Worm (Caenorhabditis elegans) whole organism, late embryonic: ENCODE measurements around the gene C17B7.8.

Source experiments
- C08G9.2 ChIP-seq: sonication (generic microtip); optimal IDR thresholded peaks from 2 replicates; lab custom pipeline; 2016; ENCODE audit warnings: mild to moderate bottlenecking, missing genetic modification characterization, moderate library complexity, missing compliant biosample characterization
- C38D4.7 ChIP-seq: fragments of 200-800 bp; sonication (Bioruptor generic); optimal IDR thresholded peaks from 2 replicates; lab custom pipeline; 2018; ENCODE audit warnings: mild to moderate bottlenecking, missing genetic modification characterization, moderate library complexity, missing compliant biosample characterization
- F13H6.1 ChIP-seq: sonication (generic microtip); optimal IDR thresholded peaks from 2 replicates; lab custom pipeline; 2016; ENCODE audit warnings: missing genetic modification characterization, missing compliant biosample characterization
- K02D7.2 ChIP-seq: sonication (generic microtip); optimal IDR thresholded peaks from 2 replicates; lab custom pipeline; 2017; ENCODE audit warnings: mild to moderate bottlenecking, missing genetic modification characterization, missing compliant biosample characterization
- ahr-1 ChIP-seq: sonication (generic microtip); optimal IDR thresholded peaks from 2 replicates; lab custom pipeline; 2016; ENCODE audit warnings: missing genetic modification characterization, missing compliant biosample characterization
- ceh-18 ChIP-seq: sonication (generic microtip); optimal IDR thresholded peaks from 2 replicates; lab custom pipeline; 2016; ENCODE audit warnings: missing genetic modification characterization, missing compliant biosample characterization
- ceh-19 ChIP-seq: fragments of 200-800 bp; sonication (Bioruptor generic); optimal IDR thresholded peaks from 2 replicates; lab custom pipeline; 2018; ENCODE audit warnings: mild to moderate bottlenecking, missing genetic modification characterization, missing compliant biosample characterization
- ceh-2 ChIP-seq: sonication (generic microtip); optimal IDR thresholded peaks from 2 replicates; lab custom pipeline; 2016; ENCODE audit warnings: missing genotype, missing genetic modification characterization, missing compliant biosample characterization
- ceh-24 ChIP-seq: sonication (generic microtip); optimal IDR thresholded peaks from 2 replicates; lab custom pipeline; 2016; ENCODE audit warnings: mild to moderate bottlenecking, missing genetic modification characterization, missing compliant biosample characterization
- ceh-30 ChIP-seq: fragments of 150-350 bp; optimal IDR thresholded peaks from 2 replicates; lab custom pipeline; 2014; ENCODE audit warnings: missing biosample characterization, missing genetic modification characterization
- ceh-31 ChIP-seq: sonication (generic microtip); optimal IDR thresholded peaks from 2 replicates; lab custom pipeline; 2016; ENCODE audit warnings: missing genetic modification characterization, missing compliant biosample characterization
- ceh-34 ChIP-seq: sonication (generic microtip); optimal IDR thresholded peaks from 2 replicates; lab custom pipeline; 2016; ENCODE audit warnings: mild to moderate bottlenecking, missing genetic modification characterization, missing compliant biosample characterization
- ceh-45 ChIP-seq: fragments of 200-800 bp; sonication (Bioruptor generic); IDR thresholded peaks from 2 replicates; pipeline ENCODE4 v1.3.6; 2022; ENCODE audit warnings: missing genetic modification reagents, missing genetic modification characterization, missing compliant biosample characterization
- ceh-48 ChIP-seq: sonication (generic microtip); optimal IDR thresholded peaks from 2 replicates; lab custom pipeline; 2016; ENCODE audit warnings: missing genetic modification characterization, inconsistent platforms, missing compliant biosample characterization
- ceh-9 ChIP-seq: sonication (generic microtip); optimal IDR thresholded peaks from 2 replicates; lab custom pipeline; 2016; ENCODE audit warnings: mild to moderate bottlenecking, missing genetic modification characterization, inconsistent platforms, missing compliant biosample characterization
- dmd-4 ChIP-seq: sonication (generic microtip); optimal IDR thresholded peaks from 2 replicates; lab custom pipeline; 2016; ENCODE audit warnings: borderline replicate concordance, missing genetic modification characterization, missing compliant biosample characterization
- elt-2 ChIP-seq: sonication (generic microtip); optimal IDR thresholded peaks from 2 replicates; lab custom pipeline; 2016; ENCODE audit warnings: missing genetic modification reagents, missing genetic modification characterization, missing compliant biosample characterization
- elt-4 ChIP-seq: sonication (generic microtip); optimal IDR thresholded peaks from 2 replicates; lab custom pipeline; 2016; ENCODE audit warnings: missing genetic modification characterization, missing compliant biosample characterization
- ets-4 ChIP-seq: sonication (generic microtip); optimal IDR thresholded peaks from 2 replicates; lab custom pipeline; 2016; ENCODE audit warnings: missing genetic modification characterization, missing compliant biosample characterization
- eyg-1 ChIP-seq: sonication (generic microtip); optimal IDR thresholded peaks from 2 replicates; lab custom pipeline; 2016; ENCODE audit warnings: missing genotype, missing genetic modification characterization, missing compliant biosample characterization
- fax-1 ChIP-seq: sonication (generic microtip); optimal IDR thresholded peaks from 2 replicates; lab custom pipeline; 2016; ENCODE audit warnings: missing genotype, missing genetic modification characterization, missing compliant biosample characterization
- fkh-10 ChIP-seq: fragments of 150-350 bp; optimal IDR thresholded peaks from 2 replicates; lab custom pipeline; 2014; ENCODE audit warnings: missing biosample characterization, missing genetic modification reagents, missing genetic modification characterization
- fkh-6 ChIP-seq: sonication (generic microtip); optimal IDR thresholded peaks from 2 replicates; lab custom pipeline; 2016; ENCODE audit warnings: missing genetic modification characterization, missing compliant biosample characterization
- gmeb-2 ChIP-seq: sonication (generic microtip); optimal IDR thresholded peaks from 2 replicates; lab custom pipeline; 2016; ENCODE audit warnings: missing genetic modification characterization, inconsistent platforms, missing compliant biosample characterization
- hlh-30 ChIP-seq: sonication (generic microtip); optimal IDR thresholded peaks from 2 replicates; lab custom pipeline; 2017; ENCODE audit warnings: antibody characterized with exemption, missing genetic modification characterization, missing compliant biosample characterization; ENCODE audit not compliant: insufficient read depth
- hlh-6 ChIP-seq: sonication (generic microtip); optimal IDR thresholded peaks from 2 replicates; lab custom pipeline; 2016; ENCODE audit warnings: missing genotype, missing genetic modification characterization, missing compliant biosample characterization
- lim-6 ChIP-seq: sonication (generic microtip); optimal IDR thresholded peaks from 2 replicates; lab custom pipeline; 2016; ENCODE audit warnings: missing genetic modification characterization, missing compliant biosample characterization
- lin-11 ChIP-seq: fragments of 200-800 bp; sonication (Bioruptor generic); optimal IDR thresholded peaks from 2 replicates; lab custom pipeline; 2018; ENCODE audit warnings: mild to moderate bottlenecking, missing genetic modification characterization, missing compliant biosample characterization
- mec-3 ChIP-seq: sonication (generic microtip); optimal IDR thresholded peaks from 2 replicates; lab custom pipeline; 2016; ENCODE audit warnings: borderline replicate concordance, missing genetic modification characterization, missing compliant biosample characterization
- nfya-1 ChIP-seq: sonication (generic microtip); optimal IDR thresholded peaks from 2 replicates; lab custom pipeline; 2017; ENCODE audit warnings: missing genetic modification characterization, mild to moderate bottlenecking, missing compliant biosample characterization, antibody characterized with exemption, moderate library complexity
- nhr-232 ChIP-seq: sonication (generic microtip); optimal IDR thresholded peaks from 2 replicates; lab custom pipeline; 2016; ENCODE audit warnings: missing genetic modification characterization, missing compliant biosample characterization
- npax-4 ChIP-seq: sonication (generic microtip); optimal IDR thresholded peaks from 2 replicates; lab custom pipeline; 2016; ENCODE audit warnings: missing genetic modification characterization, missing compliant biosample characterization
- odd-2 ChIP-seq: sonication (generic microtip); optimal IDR thresholded peaks from 2 replicates; lab custom pipeline; 2017; ENCODE audit warnings: antibody characterized with exemption, mild to moderate bottlenecking, missing genetic modification characterization, missing compliant biosample characterization
- pax-1 ChIP-seq: fragments of 150-350 bp; optimal IDR thresholded peaks from 2 replicates; lab custom pipeline; 2014; ENCODE audit warnings: missing biosample characterization, missing genetic modification characterization
- pha-4 ChIP-seq: fragments of 150-350 bp; optimal IDR thresholded peaks from 2 replicates; lab custom pipeline; 2018; ENCODE audit warnings: missing biosample characterization, missing genetic modification reagents, missing genetic modification characterization
- pqm-1 ChIP-seq: sonication (generic microtip); optimal IDR thresholded peaks from 2 replicates; lab custom pipeline; 2016; ENCODE audit warnings: missing genetic modification characterization, missing compliant biosample characterization
- pros-1 ChIP-seq: fragments of 150-350 bp; optimal IDR thresholded peaks from 2 replicates; lab custom pipeline; 2014; ENCODE audit warnings: missing biosample characterization, missing genetic modification reagents, missing genetic modification characterization
- rnt-1 ChIP-seq: sonication (generic microtip); optimal IDR thresholded peaks from 2 replicates; lab custom pipeline; 2016; ENCODE audit warnings: missing genetic modification characterization, missing compliant biosample characterization
- sox-4 ChIP-seq: sonication (generic microtip); optimal IDR thresholded peaks from 2 replicates; lab custom pipeline; 2017; ENCODE audit warnings: mild to moderate bottlenecking, missing genetic modification characterization, inconsistent platforms, missing compliant biosample characterization
- syd-9 ChIP-seq: sonication (generic microtip); optimal IDR thresholded peaks from 2 replicates; lab custom pipeline; 2016; ENCODE audit warnings: mild to moderate bottlenecking, missing genetic modification characterization, moderate library complexity, missing compliant biosample characterization
- tbx-7 ChIP-seq: sonication (generic microtip); optimal IDR thresholded peaks from 2 replicates; lab custom pipeline; 2016; ENCODE audit warnings: missing genotype, missing genetic modification characterization, missing compliant biosample characterization
- unc-55 ChIP-seq: sonication (generic microtip); optimal IDR thresholded peaks from 2 replicates; lab custom pipeline; 2017; ENCODE audit warnings: missing biosample characterization, missing genetic modification reagents, missing genetic modification characterization
- unc-86 ChIP-seq: sonication (generic microtip); optimal IDR thresholded peaks from 2 replicates; lab custom pipeline; 2016; ENCODE audit warnings: missing genetic modification characterization, missing compliant biosample characterization
- ztf-16 ChIP-seq: sonication (generic microtip); optimal IDR thresholded peaks from 2 replicates; lab custom pipeline; 2017; ENCODE audit warnings: missing genetic modification characterization, missing compliant biosample characterization

The C17B7.8 gene

ce11 chrV:3333334-3333733 is 9.3 kb upstream of the C17B7.8 start, which contains the start of gene C17B7.5:
Gene C17B7.5 (plus strand): TSS chrV:3333634.
- TF ChIP-seq odd-2 (tag; lab: Kevin White, UChicago) (no peak), ceh-30 (tag; lab: Kevin White, UChicago) (no peak), hlh-6 (tag; lab: Kevin White, UChicago) (no peak), ceh-48 (no peak), pax-1 (tag; lab: Kevin White, UChicago) (no peak), C38D4.7 (GFP tag; lab: Kevin White, UChicago) (no peak), sox-4 (tag; lab: Kevin White, UChicago) (no peak), lim-6 (no peak), eyg-1 (tag; lab: Kevin White, UChicago) (no peak), elt-4 (tag; lab: Kevin White, UChicago) (no peak), ceh-34 (tag; lab: Kevin White, UChicago) (no peak), ceh-45 (no peak), pqm-1 (no peak), ets-4 (tag; lab: Kevin White, UChicago) (no peak), pha-4 (tag; lab: Kevin White, UChicago) (no peak)
- TF ChIP-seq, all 69 proteins: peak for 0

- TF ChIP-seq ceh-9 (tag; lab: Kevin White, UChicago) (no peak), tbx-7 (tag; lab: Kevin White, UChicago) (no peak)
Measured at ce11 chrV:3332023-3332422, 7.9 kb upstream of the C17B7.8 start, which contains the start of gene C17B7.9. Gene C17B7.9 (minus strand): TSS chrV:3332123.

- no peak for TF ChIP-seq pros-1 (tag; lab: Kevin White, UChicago)
- no peak for TF ChIP-seq pax-1 (tag; lab: Kevin White, UChicago)
- TF ChIP-seq fax-1 (tag; lab: Kevin White, UChicago) = no peak
- TF ChIP-seq ceh-24 = no peak
- no peak for TF ChIP-seq ets-4 (tag; lab: Kevin White, UChicago)
- TF ChIP-seq K02D7.2 (tag; lab: Kevin White, UChicago) = no peak
- TF ChIP-seq, all 69 proteins: peak for 0
Measured at ce11 chrV:3320432-3320831, 3.6 kb downstream of the C17B7.8 start, which contains the start of gene C17B7.14. Gene C17B7.14 (minus strand): TSS chrV:3320532.

- TF ChIP-seq hlh-6 (tag; lab: Kevin White, UChicago) (no peak), dmd-4 (tag; lab: Kevin White, UChicago) (no peak), syd-9 (tag; lab: Kevin White, UChicago) (no peak), gmeb-2 (tag; lab: Kevin White, UChicago) (no peak), ceh-18 (no peak), K02D7.2 (tag; lab: Kevin White, UChicago) (no peak), pha-4 (tag; lab: Kevin White, UChicago) (no peak), C08G9.2 (tag; lab: Kevin White, UChicago) (no peak), hlh-30 (tag; lab: Kevin White, UChicago) (no peak), fkh-6 (tag; lab: Kevin White, UChicago) (no peak), C38D4.7 (GFP tag; lab: Kevin White, UChicago) (no peak), ztf-16 (tag; lab: Kevin White, UChicago) (no peak), ceh-19 (GFP tag; lab: Kevin White, UChicago) (no peak), mec-3 (tag; lab: Kevin White, UChicago) (no peak), F13H6.1 (no peak), ceh-31 (tag; lab: Kevin White, UChicago) (no peak), fax-1 (tag; lab: Kevin White, UChicago) (no peak), nfya-1 (tag; lab: Kevin White, UChicago) (no peak)
Measured at ce11 chrV:3320005-3320404, 4.1 kb downstream of the C17B7.8 start, which contains the start of gene F35F10.14. Gene F35F10.14 (minus strand): TSS chrV:3320105.

DNA sequence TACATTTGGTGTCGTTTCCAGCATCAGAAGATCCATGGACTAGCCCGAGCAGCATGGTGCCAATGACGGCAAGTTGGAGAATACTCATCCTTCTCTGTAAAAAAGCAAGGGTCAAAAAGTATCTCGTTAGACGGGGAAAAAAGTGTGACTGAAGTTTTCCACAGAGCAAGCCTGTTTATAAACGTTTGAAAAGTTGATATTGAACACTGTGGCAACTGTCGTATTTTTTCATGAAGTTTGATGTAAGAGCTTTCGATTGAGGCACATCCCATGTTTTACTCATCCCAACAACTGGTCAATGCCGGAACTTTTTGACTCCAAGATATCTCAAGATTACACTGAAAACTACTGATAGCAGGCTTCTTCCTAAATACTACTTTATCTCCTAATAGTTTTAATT is 5.1 kb downstream of the C17B7.8 start, which contains the start of gene F35F10.13:
F35F10.13 (minus strand) TSS at position 101 of the 400 bp plus-strand sequence.
- TF ChIP-seq hlh-30 (tag; lab: Kevin White, UChicago) (no peak), unc-55 (no peak), nhr-232 (tag; lab: Kevin White, UChicago) (no peak), fkh-10 (GFP tag; lab: Kevin White, UChicago) (no peak), mec-3 (tag; lab: Kevin White, UChicago) (no peak), ceh-2 (tag; lab: Kevin White, UChicago) (no peak), elt-2 (tag; lab: Kevin White, UChicago) (no peak), npax-4 (tag; lab: Kevin White, UChicago) (no peak), rnt-1 (no peak), gmeb-2 (tag; lab: Kevin White, UChicago) (no peak), C08G9.2 (tag; lab: Kevin White, UChicago) (no peak), ceh-31 (tag; lab: Kevin White, UChicago) (no peak), odd-2 (tag; lab: Kevin White, UChicago) (no peak), ahr-1 (tag; lab: Kevin White, UChicago) (no peak), syd-9 (tag; lab: Kevin White, UChicago) (no peak), unc-86 (tag; lab: Kevin White, UChicago) (no peak), lin-11 (tag; lab: Kevin White, UChicago) (no peak), pqm-1 (no peak)
